Worm (Caenorhabditis elegans): Measurements from ENCODE around the gene ZK218.7.

ZK218.7 gene

ce11 chrV:17105483-17105882 lies at the start of gene ZK218.7:
Gene ZK218.7, plus strand, starts transcription at chrV:17105783.
- TF ChIP-seq tra-4 (tag; optimal IDR thresholded peaks at IDR 0.05) (no peak), hnd-1 (tag; optimal IDR thresholded peaks at IDR 0.05) (no peak), hmg-4 (GFP tag; optimal IDR thresholded peaks at IDR 0.05) (no peak), ets-7 (tag; optimal IDR thresholded peaks at IDR 0.05) (no peak), flt-1 (GFP tag; IDR thresholded peaks at IDR 0.05) (no peak), ceh-13 (GFP tag; optimal IDR thresholded peaks at IDR 0.05) (no peak)

- no peak for TF ChIP-seq sea-1 (GFP tag; conservative IDR thresholded peaks at IDR 0.05)
- TF ChIP-seq hmbx-1 (tag; optimal IDR thresholded peaks at IDR 0.05): no peak
- TF ChIP-seq ceh-13 (GFP tag; optimal IDR thresholded peaks at IDR 0.05): no peak
- no peak for TF ChIP-seq tra-4 (tag; optimal IDR thresholded peaks at IDR 0.05)
- no peak for TF ChIP-seq tbx-37 (GFP tag; conservative IDR thresholded peaks at IDR 0.05)
- TF ChIP-seq aly-1 (tag; optimal IDR thresholded peaks at IDR 0.05): no peak
- TF ChIP-seq pes-1 (GFP tag; IDR thresholded peaks at IDR 0.05): no peak
- no peak for TF ChIP-seq hnd-1 (tag; optimal IDR thresholded peaks at IDR 0.05)
- TF ChIP-seq ceh-36 (tag; optimal IDR thresholded peaks at IDR 0.05): no peak
- TF ChIP-seq ets-7 (tag; optimal IDR thresholded peaks at IDR 0.05): no peak
- no peak for TF ChIP-seq B0310.2 (tag; optimal IDR thresholded peaks at IDR 0.05)
- no peak for TF ChIP-seq flt-1 (GFP tag; IDR thresholded peaks at IDR 0.05)
- TF ChIP-seq ama-1 (optimal IDR thresholded peaks at IDR 0.05): no peak
- no peak for TF ChIP-seq scrt-1 (GFP tag; IDR thresholded peaks at IDR 0.05)
- TF ChIP-seq tbx-11 (GFP tag; IDR thresholded peaks at IDR 0.05): no peak
- TF ChIP-seq hmg-4 (GFP tag; optimal IDR thresholded peaks at IDR 0.05): no peak
- TF ChIP-seq F13C5.2 (tag; optimal IDR thresholded peaks at IDR 0.05): no peak
Measured at ce11 chrV:17059987-17060386, 45.6 kb upstream of the ZK218.7 start, which contains the start of gene sri-66. Gene sri-66, plus strand, starts transcription at chrV:17060287.

- TF ChIP-seq tra-4 (tag; optimal IDR thresholded peaks at IDR 0.05) (no peak), pes-1 (GFP tag; IDR thresholded peaks at IDR 0.05) (no peak), scrt-1 (GFP tag; IDR thresholded peaks at IDR 0.05) (no peak), sea-1 (GFP tag; conservative IDR thresholded peaks at IDR 0.05) (no peak), ets-7 (tag; optimal IDR thresholded peaks at IDR 0.05) (no peak), hnd-1 (tag; optimal IDR thresholded peaks at IDR 0.05) (no peak), hmg-4 (GFP tag; optimal IDR thresholded peaks at IDR 0.05) (no peak), flt-1 (GFP tag; IDR thresholded peaks at IDR 0.05) (no peak), tbx-11 (GFP tag; IDR thresholded peaks at IDR 0.05) (no peak), B0310.2 (tag; optimal IDR thresholded peaks at IDR 0.05) (no peak), ama-1 (optimal IDR thresholded peaks at IDR 0.05) (no peak), aly-1 (tag; optimal IDR thresholded peaks at IDR 0.05) (no peak), hmbx-1 (tag; optimal IDR thresholded peaks at IDR 0.05) (no peak), ceh-36 (tag; optimal IDR thresholded peaks at IDR 0.05) (no peak), ceh-13 (GFP tag; optimal IDR thresholded peaks at IDR 0.05) (no peak), tbx-37 (GFP tag; conservative IDR thresholded peaks at IDR 0.05) (no peak), F13C5.2 (tag; optimal IDR thresholded peaks at IDR 0.05) (no peak)
Measured at ce11 chrV:17061585-17061984, 44.0 kb upstream of the ZK218.7 start, which contains the start of gene F28B1.9. Gene F28B1.9, plus strand, starts transcription at chrV:17061885.

- TF ChIP-seq flt-1 (GFP tag; IDR thresholded peaks at IDR 0.05) (no peak), hmbx-1 (tag; optimal IDR thresholded peaks at IDR 0.05) (no peak), ceh-13 (GFP tag; optimal IDR thresholded peaks at IDR 0.05) (no peak), ets-7 (tag; optimal IDR thresholded peaks at IDR 0.05) (no peak), hmg-4 (GFP tag; optimal IDR thresholded peaks at IDR 0.05) (no peak), sea-1 (GFP tag; conservative IDR thresholded peaks at IDR 0.05) (no peak), aly-1 (tag; optimal IDR thresholded peaks at IDR 0.05) (no peak), pes-1 (GFP tag; IDR thresholded peaks at IDR 0.05) (no peak), B0310.2 (tag; optimal IDR thresholded peaks at IDR 0.05) (no peak), F13C5.2 (tag; optimal IDR thresholded peaks at IDR 0.05) (no peak), hnd-1 (tag; optimal IDR thresholded peaks at IDR 0.05) (no peak), tbx-37 (GFP tag; conservative IDR thresholded peaks at IDR 0.05) (no peak), scrt-1 (GFP tag; IDR thresholded peaks at IDR 0.05) (no peak)
Measured at ce11 chrV:17064676-17065075, 40.9 kb upstream of the ZK218.7 start, which contains the start of gene srh-255. Gene srh-255, plus strand, starts transcription at chrV:17064976.

ce11 chrV:17066634-17067033 lies 38.9 kb upstream of the ZK218.7 start:
- TF ChIP-seq ceh-13 (GFP tag; optimal IDR thresholded peaks at IDR 0.05) (no peak), B0310.2 (tag; optimal IDR thresholded peaks at IDR 0.05) (no peak), aly-1 (tag; optimal IDR thresholded peaks at IDR 0.05) (no peak), F13C5.2 (tag; optimal IDR thresholded peaks at IDR 0.05) (no peak), tbx-37 (GFP tag; conservative IDR thresholded peaks at IDR 0.05) (no peak), ama-1 (optimal IDR thresholded peaks at IDR 0.05) (no peak), hmbx-1 (tag; optimal IDR thresholded peaks at IDR 0.05) (no peak), pes-1 (GFP tag; IDR thresholded peaks at IDR 0.05) (no peak), hnd-1 (tag; optimal IDR thresholded peaks at IDR 0.05) (no peak), tbx-11 (GFP tag; IDR thresholded peaks at IDR 0.05) (no peak), sea-1 (GFP tag; conservative IDR thresholded peaks at IDR 0.05) (no peak), hmg-4 (GFP tag; optimal IDR thresholded peaks at IDR 0.05) (no peak), tra-4 (tag; optimal IDR thresholded peaks at IDR 0.05) (no peak)

- TF ChIP-seq F13C5.2 (tag; optimal IDR thresholded peaks at IDR 0.05) (no peak), tra-4 (tag; optimal IDR thresholded peaks at IDR 0.05) (no peak)
Measured at ce11 chrV:17068839-17069238, 36.7 kb upstream of the ZK218.7 start, which contains the start of gene T05E12.8. Gene T05E12.8, plus strand, starts transcription at chrV:17069139.

- TF ChIP-seq ceh-13 (GFP tag; optimal IDR thresholded peaks at IDR 0.05): no peak
- no peak for TF ChIP-seq F13C5.2 (tag; optimal IDR thresholded peaks at IDR 0.05)
- TF ChIP-seq ama-1 (optimal IDR thresholded peaks at IDR 0.05): no peak
- TF ChIP-seq hnd-1 (tag; optimal IDR thresholded peaks at IDR 0.05): no peak
- TF ChIP-seq scrt-1 (GFP tag; IDR thresholded peaks at IDR 0.05): no peak
- TF ChIP-seq pes-1 (GFP tag; IDR thresholded peaks at IDR 0.05): no peak
- no peak for TF ChIP-seq tbx-11 (GFP tag; IDR thresholded peaks at IDR 0.05)
- TF ChIP-seq tra-4 (tag; optimal IDR thresholded peaks at IDR 0.05): no peak
- TF ChIP-seq ets-7 (tag; optimal IDR thresholded peaks at IDR 0.05): no peak
- no peak for TF ChIP-seq tbx-37 (GFP tag; conservative IDR thresholded peaks at IDR 0.05)
- TF ChIP-seq hmbx-1 (tag; optimal IDR thresholded peaks at IDR 0.05): no peak
- no peak for TF ChIP-seq sea-1 (GFP tag; conservative IDR thresholded peaks at IDR 0.05)
- TF ChIP-seq ceh-36 (tag; optimal IDR thresholded peaks at IDR 0.05): no peak
- TF ChIP-seq aly-1 (tag; optimal IDR thresholded peaks at IDR 0.05): no peak
- no peak for TF ChIP-seq hmg-4 (GFP tag; optimal IDR thresholded peaks at IDR 0.05)
- no peak for TF ChIP-seq flt-1 (GFP tag; IDR thresholded peaks at IDR 0.05)
- TF ChIP-seq B0310.2 (tag; optimal IDR thresholded peaks at IDR 0.05): no peak
Measured at ce11 chrV:17071578-17071977, 34.0 kb upstream of the ZK218.7 start, which contains the start of gene srbc-14. Gene srbc-14, minus strand, starts transcription at chrV:17071678.
